Fruit fly (Drosophila melanogaster) whole organism, adult: Measurements from ENCODE around the gene Obp73a.

Experiments used
- CG14711 ChIP-seq: fragments of 200-800 bp; sonication (Bioruptor generic); optimal IDR thresholded peaks from 2 replicates; lab custom pipeline; 2018; ENCODE audit warnings: missing biosample characterization, mild to moderate bottlenecking, missing genetic modification characterization, moderate library complexity
- kay ChIP-seq: fragments of 200-800 bp; sonication (Bioruptor generic); peaks from one replicate; lab custom pipeline; 2016; ENCODE audit warnings: missing biosample characterization, missing genetic modification characterization, borderline replicate concordance

- TF ChIP-seq CG14711 (tag; lab: Kevin White, UChicago), result no peak
- peak; percentile 80 for TF ChIP-seq kay
These were observed 13.6 kb downstream of the Obp73a start, which contains the start of gene Cpr73D for dm6 chr3L:16957534-16958396.
